Fruit fly (Drosophila melanogaster) whole organism, pupa: ENCODE data around the gene Cad96Cb.

ENCODE experiments used
- CG12605 ChIP-seq: fragments of 200-800 bp; sonication (Bioruptor generic); IDR thresholded peaks from 2 replicates; pipeline ENCODE4 v1.3.6; 2022; ENCODE audit warnings: missing biosample characterization, missing genetic modification characterization
- CG13204 ChIP-seq: fragments of 200-800 bp; sonication (Bioruptor generic); optimal IDR thresholded peaks from 2 replicates; lab custom pipeline; 2018; ENCODE audit warnings: missing biosample characterization, mild to moderate bottlenecking, missing genetic modification characterization, moderate library complexity
- CG15710 ChIP-seq: fragments of 200-800 bp; sonication (Bioruptor generic); optimal IDR thresholded peaks from 2 replicates; lab custom pipeline; 2018; ENCODE audit warnings: missing biosample characterization, mild to moderate bottlenecking, missing genetic modification characterization, moderate library complexity
- CG34367 ChIP-seq: fragments of 200-800 bp; sonication (Bioruptor generic); optimal IDR thresholded peaks from 2 replicates; lab custom pipeline; 2018; ENCODE audit warnings: missing biosample characterization, mild to moderate bottlenecking, missing genetic modification characterization
- CG4496 ChIP-seq: fragments of 200-800 bp; sonication (Bioruptor generic); IDR thresholded peaks from 3 replicates; pipeline ENCODE4 v1.3.6; 2022; ENCODE audit warnings: missing biosample characterization, missing genetic modification characterization
- CG8159 ChIP-seq: fragments of 200-800 bp; sonication (Bioruptor generic); optimal IDR thresholded peaks from 3 replicates; lab custom pipeline; 2018; ENCODE audit warnings: missing biosample characterization, mild to moderate bottlenecking, missing genetic modification characterization, moderate library complexity
- CG8301 ChIP-seq: fragments of 200-800 bp; sonication (Bioruptor generic); optimal IDR thresholded peaks from 2 replicates; lab custom pipeline; 2018; ENCODE audit warnings: missing biosample characterization, mild to moderate bottlenecking, missing genetic modification characterization
- D1 ChIP-seq: fragments of 200-800 bp; sonication (Bioruptor generic); optimal IDR thresholded peaks from 2 replicates; lab custom pipeline; 2018; ENCODE audit warnings: missing biosample characterization, mild to moderate bottlenecking, missing genetic modification characterization, moderate library complexity
- EcR ChIP-seq: fragments of 200-800 bp; sonication (Bioruptor generic); optimal IDR thresholded peaks from 3 replicates; lab custom pipeline; 2019; ENCODE audit warnings: missing biosample characterization, missing genetic modification characterization, mild to moderate bottlenecking, moderate library complexity, missing genetic modification reagents
- Ets98B ChIP-seq: fragments of 200-800 bp; sonication (Bioruptor generic); IDR thresholded peaks from 2 replicates; pipeline ENCODE4 v1.3.6; 2022; ENCODE audit warnings: missing biosample characterization, missing genetic modification characterization
- Pif1B ChIP-seq: fragments of 200-800 bp; sonication (Bioruptor generic); optimal IDR thresholded peaks from 3 replicates; lab custom pipeline; 2016; ENCODE audit warnings: missing biosample characterization, missing genetic modification characterization
- fd96Ca ChIP-seq: fragments of 200-800 bp; sonication (Bioruptor generic); IDR thresholded peaks from 3 replicates; pipeline ENCODE4 v1.3.6; 2022; ENCODE audit warnings: missing biosample characterization, missing genetic modification characterization
- rn ChIP-seq: fragments of 200-800 bp; sonication (Bioruptor generic); IDR thresholded peaks from 2 replicates; pipeline ENCODE4 v1.3.6; 2022; ENCODE audit warnings: missing biosample characterization, missing genetic modification characterization

DNA sequence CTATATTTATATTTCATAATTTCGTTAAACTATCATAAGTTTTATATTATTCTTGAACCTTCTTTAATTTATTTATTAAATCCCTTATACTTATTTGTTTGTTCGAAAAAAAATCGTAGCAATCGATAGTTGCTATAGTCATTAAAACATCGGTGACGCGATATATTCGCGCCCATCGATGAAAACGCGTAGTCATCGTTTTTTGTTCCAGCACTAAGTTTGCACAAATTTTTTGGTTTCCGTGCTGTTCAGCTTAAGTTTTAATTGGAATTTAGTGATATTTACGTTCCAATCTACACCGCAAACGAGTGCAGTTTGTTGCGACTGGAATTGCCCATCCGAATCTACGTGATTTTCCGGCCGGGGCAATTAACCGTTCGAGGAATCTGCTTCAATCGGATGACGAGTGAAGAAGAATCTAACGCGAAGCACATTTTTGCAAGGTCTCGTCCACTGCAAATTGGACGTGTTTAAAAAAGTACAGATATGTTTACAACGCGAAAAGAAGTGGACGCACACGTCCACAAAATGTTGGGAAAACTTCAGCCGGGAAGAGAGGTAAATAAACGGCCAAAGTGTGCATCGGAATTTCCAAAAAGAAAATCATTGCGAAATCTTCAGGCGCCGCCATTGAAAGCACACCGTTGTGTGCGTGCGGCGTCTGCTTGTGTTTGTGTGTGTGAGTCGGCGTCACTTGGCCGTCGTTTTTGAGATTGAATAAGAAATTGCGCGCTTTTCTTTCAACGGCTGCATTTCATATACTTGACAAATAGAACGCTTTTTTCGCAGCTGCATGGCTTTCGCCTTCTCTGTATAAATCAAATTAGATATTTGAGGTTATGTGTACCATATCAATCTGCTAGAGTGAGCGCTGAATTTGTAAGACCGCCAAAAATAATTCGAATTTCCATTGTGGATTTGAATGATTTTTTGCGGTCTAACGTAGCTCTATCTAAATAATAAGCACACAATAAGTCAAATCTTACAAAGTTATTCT is 17.3 kb upstream of the Cad96Cb start, which contains the start of gene Nup358:
- TF ChIP-seq CG15710 (tag; lab: Kevin White, UChicago), result no peak
- TF ChIP-seq CG8301 (tag; lab: Kevin White, UChicago), result no peak
- TF ChIP-seq D1 (tag; lab: Kevin White, UChicago), result no peak
- no peak for TF ChIP-seq Pif1B (GFP tag; lab: Kevin White, UChicago)
- TF ChIP-seq EcR, result no peak
- no peak for TF ChIP-seq rn (GFP tag; lab: Robert Waterston, UW)
- no peak for TF ChIP-seq CG34367 (tag; lab: Kevin White, UChicago)
- TF ChIP-seq CG4496 (GFP tag; lab: Robert Waterston, UW), result no peak
- TF ChIP-seq CG13204 (GFP tag; lab: Kevin White, UChicago), result no peak
- TF ChIP-seq fd96Ca, result no peak
- TF ChIP-seq Ets98B, result no peak
- no peak for TF ChIP-seq CG12605 (GFP tag; lab: Robert Waterston, UW)
- no peak for TF ChIP-seq CG8159 (tag; lab: Kevin White, UChicago)
